Fruit fly (Drosophila melanogaster): Measurements from ENCODE around the gene CG31446.
A peak's percentile ranks its signal among the peaks of the same experiment; 100 is the strongest.

CG31446 gene

dm6 chr3R:15676186-15677073, 16.5 kb upstream of the CG31446 start (continued):
- TF ChIP-seq CG11504 (tag; optimal IDR thresholded peaks at IDR 0.05) (peak; percentile 36), TFAM (GFP tag; optimal IDR thresholded peaks at IDR 0.05) (no peak), bsh (GFP tag; optimal IDR thresholded peaks at IDR 0.05) (peak in 1 of 2 experiments; percentile 86), dimm (GFP tag; IDR thresholded peaks at IDR 0.05) (no peak), ewg (GFP tag; optimal IDR thresholded peaks at IDR 0.05) (peak; percentile 55), Hr78 (GFP tag; optimal IDR thresholded peaks at IDR 0.05) (peak in 1 of 2 experiments; percentile 89), Lpt (GFP tag; optimal IDR thresholded peaks at IDR 0.05) (no peak), lov (optimal IDR thresholded peaks at IDR 0.05) (no peak), lov (GFP tag; IDR thresholded peaks at IDR 0.05) (0 out of 3 replicates have a peak, but pooled peaks have one; percentile 29), CG1602 (GFP tag; optimal IDR thresholded peaks at IDR 0.05) (peak; percentile 66), D (optimal IDR thresholded peaks at IDR 0.05) (no peak), D (GFP tag; optimal IDR thresholded peaks at IDR 0.05) (peak; percentile 0), CG12219 (GFP tag; optimal IDR thresholded peaks at IDR 0.05) (peak; percentile 55), NFAT (GFP tag; IDR thresholded peaks at IDR 0.05) (no peak), CG9215 (GFP tag; IDR thresholded peaks at IDR 0.05) (no peak), jigr1 (GFP tag; IDR thresholded peaks at IDR 0.05) (no peak), Mrtf (GFP tag; IDR thresholded peaks at IDR 0.05) (peak; percentile 21; the same call in 1 of the 3 replicates), pan (optimal IDR thresholded peaks at IDR 0.05) (no peak), pan (GFP tag; optimal IDR thresholded peaks at IDR 0.05 in 1 of 2, IDR thresholded peaks at IDR 0.05 in 1 of 2) (peak in 1 of 2 experiments; percentile 24), CG12071 (GFP tag; optimal IDR thresholded peaks at IDR 0.05) (no peak), Dfd (GFP tag; optimal IDR thresholded peaks at IDR 0.05) (no peak), Rx (GFP tag; IDR thresholded peaks at IDR 0.05) (peak; percentile 48; the same call in 1 of the 2 replicates), Trl (optimal IDR thresholded peaks at IDR 0.05) (no peak), Trl (GFP tag; optimal IDR thresholded peaks at IDR 0.05) (peak; percentile 44), CG8281 (tag; optimal IDR thresholded peaks at IDR 0.05) (peak; percentile 16), CG2875 (GFP tag; optimal IDR thresholded peaks at IDR 0.05) (peak; percentile 78), NK7.1 (GFP tag; optimal IDR thresholded peaks at IDR 0.05) (no peak), fu2 (GFP tag; optimal IDR thresholded peaks at IDR 0.05) (no peak), schlank (tag; optimal IDR thresholded peaks at IDR 0.05) (no peak), Asciz (GFP tag; optimal IDR thresholded peaks at IDR 0.05) (peak; percentile 3), Hand (GFP tag; optimal IDR thresholded peaks at IDR 0.05) (no peak), CHES-1-like (GFP tag; optimal IDR thresholded peaks at IDR 0.05) (no peak), ems (GFP tag; optimal IDR thresholded peaks at IDR 0.05) (no peak), CG16863 (GFP tag; optimal IDR thresholded peaks at IDR 0.05) (peak; percentile 42), CG30403 (GFP tag; optimal IDR thresholded peaks at IDR 0.05) (peak; percentile 54), dm (GFP tag; optimal IDR thresholded peaks at IDR 0.05) (peak; percentile 11), corto (GFP tag; optimal IDR thresholded peaks at IDR 0.05) (no peak), fd64A (GFP tag; optimal IDR thresholded peaks at IDR 0.05) (peak; percentile 38), jumu (GFP tag; optimal IDR thresholded peaks at IDR 0.05) (peak; percentile 14), sna (GFP tag; IDR thresholded peaks at IDR 0.05; ENCODE audit: partially characterized antibody) (no peak), CG10147 (GFP tag; optimal IDR thresholded peaks at IDR 0.05) (no peak), CG13287 (GFP tag; IDR thresholded peaks at IDR 0.05; ENCODE audit: partially characterized antibody) (no peak), CG17568 (GFP tag; optimal IDR thresholded peaks at IDR 0.05) (peak; percentile 0), Oli (tag; optimal IDR thresholded peaks at IDR 0.05) (peak; percentile 48), pita (GFP tag; optimal IDR thresholded peaks at IDR 0.05) (no peak), crp (GFP tag; optimal IDR thresholded peaks at IDR 0.05) (no peak), otp (GFP tag; IDR thresholded peaks at IDR 0.05) (peak; percentile 62; the same call in 1 of the 3 replicates), gt (GFP tag; IDR thresholded peaks at IDR 0.05) (no peak), Dbx (GFP tag; IDR thresholded peaks at IDR 0.05) (no peak)

All from whole organism, embryonic.